Fruit fly (Drosophila melanogaster) whole organism, prepupa: ENCODE measurements around the gene Drs.

Experiments used
- CG10669 ChIP-seq: fragments of 200-800 bp; sonication (Bioruptor generic); optimal IDR thresholded peaks from 3 replicates; lab custom pipeline; 2018; ENCODE audit warnings: missing biosample characterization, mild to moderate bottlenecking, missing genetic modification characterization, moderate library complexity
- CG16779 ChIP-seq: fragments of 200-800 bp; sonication (Bioruptor generic); optimal IDR thresholded peaks from 3 replicates; lab custom pipeline; 2017; ENCODE audit warnings: missing biosample characterization, mild to moderate bottlenecking, missing genetic modification characterization
- CG3032 ChIP-seq: fragments of 200-800 bp; optimal IDR thresholded peaks from 2 replicates; lab custom pipeline; 2019; ENCODE audit warnings: missing biosample characterization, mild to moderate bottlenecking, missing genetic modification characterization, moderate library complexity
- CG6163 ChIP-seq: fragments of 200-800 bp; sonication (Bioruptor generic); IDR thresholded peaks from 3 replicates; pipeline ENCODE4 v1.3.6; 2022; ENCODE audit warnings: missing biosample characterization, missing genetic modification characterization
- CG6792 ChIP-seq: fragments of 200-800 bp; sonication (Bioruptor generic); optimal IDR thresholded peaks from 3 replicates; lab custom pipeline; 2016; ENCODE audit warnings: missing biosample characterization, missing genetic modification characterization
- CG8632 ChIP-seq: fragments of 200-800 bp; sonication (Bioruptor generic); optimal IDR thresholded peaks from 3 replicates; lab custom pipeline; 2016; ENCODE audit warnings: missing biosample characterization, missing genetic modification characterization
- Eip75B ChIP-seq: fragments of 200-800 bp; sonication (Bioruptor generic); optimal IDR thresholded peaks from 3 replicates; lab custom pipeline; 2016; ENCODE audit warnings: missing biosample characterization, missing genetic modification characterization
- Eip93F ChIP-seq: fragments of 200-800 bp; sonication (Bioruptor generic); optimal IDR thresholded peaks from 2 replicates; lab custom pipeline; 2016; ENCODE audit warnings: missing biosample characterization, mild to moderate bottlenecking, missing genetic modification characterization
- Gug ChIP-seq: fragments of 200-800 bp; sonication (Bioruptor generic); IDR thresholded peaks from 2 replicates; pipeline ENCODE4 v1.3.6; 2022; ENCODE audit warnings: missing biosample characterization, missing genetic modification characterization
- Hr39 ChIP-seq: fragments of 200-800 bp; sonication (Bioruptor generic); optimal IDR thresholded peaks from 2 replicates; lab custom pipeline; 2016; ENCODE audit warnings: missing biosample characterization, missing genetic modification characterization
- Lpt ChIP-seq: fragments of 200-800 bp; sonication (Bioruptor generic); optimal IDR thresholded peaks from 3 replicates; lab custom pipeline; 2016; ENCODE audit warnings: missing biosample characterization, missing genetic modification characterization
- Met ChIP-seq: fragments of 200-800 bp; sonication (Bioruptor generic); optimal IDR thresholded peaks from 3 replicates; lab custom pipeline; 2016; ENCODE audit warnings: missing biosample characterization, missing genetic modification characterization
- eg ChIP-seq: fragments of 200-800 bp; sonication (Bioruptor generic); IDR thresholded peaks from 3 replicates; pipeline ENCODE4 v1.3.6; 2022; ENCODE audit warnings: missing biosample characterization, missing genetic modification characterization
- vri ChIP-seq: fragments of 200-800 bp; sonication (Bioruptor generic); optimal IDR thresholded peaks from 3 replicates; lab custom pipeline; 2016; ENCODE audit warnings: missing biosample characterization, mild to moderate bottlenecking, missing genetic modification characterization

DNA sequence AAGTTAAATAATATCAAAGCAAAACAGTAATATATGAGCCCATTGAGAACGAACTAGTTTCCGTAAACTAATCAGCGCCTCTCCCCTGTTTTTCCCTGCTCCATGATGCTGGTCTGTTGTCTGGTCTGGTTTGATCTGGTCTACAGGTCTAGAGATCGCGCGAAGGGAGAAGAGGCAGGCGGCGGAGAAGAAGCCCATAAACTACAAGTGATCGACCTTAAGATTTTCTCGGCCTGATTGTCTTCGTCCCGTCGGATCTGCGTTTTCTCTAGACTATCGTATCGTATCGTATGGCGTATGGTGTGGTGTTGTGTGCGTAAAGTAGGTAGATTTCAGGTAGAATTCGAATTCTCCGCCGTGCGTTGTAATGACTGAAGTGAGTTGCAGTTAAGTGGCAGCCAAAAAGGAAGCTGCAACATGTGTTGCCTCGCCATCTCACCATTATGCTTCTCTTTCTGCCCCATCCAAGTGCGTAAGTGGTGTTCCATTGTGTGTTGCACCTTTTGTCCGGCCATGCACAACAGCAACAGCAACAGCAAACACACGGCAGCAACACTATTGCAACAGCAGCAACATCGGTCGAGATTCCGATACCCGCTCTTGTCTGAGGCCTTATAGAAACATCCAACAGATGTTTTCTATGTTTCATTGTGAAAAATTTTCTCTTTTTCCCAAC, 40.4 kb downstream of the Drs start:
- TF ChIP-seq Met (GFP tag; lab: Kevin White, UChicago) (no peak), Hr39 (GFP tag; lab: Kevin White, UChicago) (no peak), vri (GFP tag; lab: Kevin White, UChicago) (no peak), CG3032 (tag; lab: Kevin White, UChicago) (no peak), CG10669 (GFP tag; lab: Kevin White, UChicago) (no peak), Eip75B (GFP tag; lab: Kevin White, UChicago) (no peak), CG6163 (GFP tag; lab: Robert Waterston, UW) (no peak), CG6792 (no peak), Lpt (GFP tag; lab: Kevin White, UChicago) (no peak), CG8632 (no peak), Gug (GFP tag; lab: Robert Waterston, UW) (no peak), eg (GFP tag; lab: Robert Waterston, UW) (no peak), Eip93F (GFP tag; lab: Kevin White, UChicago) (no peak), CG16779 (no peak)
